Fruit fly (Drosophila melanogaster) whole organism, embryonic: ENCODE data around the gene CG14613.

ENCODE experiments used
- Adf1 ChIP-seq: fragments of 200-800 bp; sonication (Bioruptor generic); IDR thresholded peaks from 2 replicates; pipeline ENCODE4 v1.3.6; 2022; ENCODE audit warnings: missing biosample characterization, missing genetic modification characterization
- Atf-2 ChIP-seq: fragments of 200-800 bp; sonication (Bioruptor generic); optimal IDR thresholded peaks from 2 replicates; lab custom pipeline; 2016; ENCODE audit warnings: missing biosample characterization, missing genetic modification characterization
- CG10147 ChIP-seq: fragments of 200-800 bp; sonication (Bioruptor generic); optimal IDR thresholded peaks from 2 replicates; lab custom pipeline; 2019; ENCODE audit warnings: missing biosample characterization, mild to moderate bottlenecking, missing genetic modification characterization, moderate library complexity
- CG10654 ChIP-seq: fragments of 200-800 bp; sonication (Bioruptor generic); optimal IDR thresholded peaks from 2 replicates; lab custom pipeline; 2016; ENCODE audit warnings: missing biosample characterization, missing genetic modification characterization
- CG11093 ChIP-seq: fragments of 200-800 bp; sonication (Bioruptor generic); IDR thresholded peaks from 3 replicates; pipeline ENCODE4 v1.3.6; 2022; ENCODE audit warnings: missing biosample characterization, missing genetic modification characterization
- CG12071 ChIP-seq: fragments of 200-800 bp; sonication (Bioruptor generic); optimal IDR thresholded peaks from 3 replicates; lab custom pipeline; 2018; ENCODE audit warnings: missing biosample characterization, mild to moderate bottlenecking, missing genetic modification characterization
- CG12104 ChIP-seq: fragments of 200-800 bp; sonication (Bioruptor generic); optimal IDR thresholded peaks from 3 replicates; lab custom pipeline; 2016; ENCODE audit warnings: missing biosample characterization, missing genetic modification characterization
- CG12219 ChIP-seq: fragments of 200-800 bp; sonication (Bioruptor generic); optimal IDR thresholded peaks from 3 replicates; lab custom pipeline; 2018; ENCODE audit warnings: missing biosample characterization, mild to moderate bottlenecking, missing genetic modification characterization
- CG12236 ChIP-seq: fragments of 200-800 bp; sonication (Bioruptor generic); optimal IDR thresholded peaks from 2 replicates; lab custom pipeline; 2016; ENCODE audit warnings: missing biosample characterization, missing genetic modification characterization
- CG13624 ChIP-seq: fragments of 200-800 bp; sonication (Bioruptor generic); optimal IDR thresholded peaks from 2 replicates; lab custom pipeline; 2016; ENCODE audit warnings: missing biosample characterization, missing genetic modification characterization
- CG15601 ChIP-seq: fragments of 200-800 bp; sonication (Bioruptor generic); optimal IDR thresholded peaks from 3 replicates; lab custom pipeline; 2019; ENCODE audit warnings: missing biosample characterization, mild to moderate bottlenecking, missing genetic modification characterization, moderate library complexity
- CG1603 ChIP-seq: fragments of 200-800 bp; sonication (Bioruptor generic); optimal IDR thresholded peaks from 2 replicates; lab custom pipeline; 2019; ENCODE audit warnings: missing biosample characterization, mild to moderate bottlenecking, missing genetic modification characterization, moderate library complexity
- CG18476 ChIP-seq: fragments of 200-800 bp; sonication (Bioruptor generic); optimal IDR thresholded peaks from 2 replicates; lab custom pipeline; 2016; ENCODE audit warnings: missing biosample characterization, mild to moderate bottlenecking, missing genetic modification characterization
- CG3065 ChIP-seq: fragments of 200-800 bp; sonication (Bioruptor generic); optimal IDR thresholded peaks from 2 replicates; lab custom pipeline; 2016; ENCODE audit warnings: missing biosample characterization, missing genetic modification characterization
- CG32767 ChIP-seq: fragments of 200-800 bp; sonication (Bioruptor generic); IDR thresholded peaks from 2 replicates; pipeline ENCODE4 v1.3.6; 2022; ENCODE audit warnings: missing biosample characterization, missing genetic modification characterization
- CG3407 ChIP-seq: fragments of 200-800 bp; sonication (Bioruptor generic); optimal IDR thresholded peaks from 2 replicates; lab custom pipeline; 2018; ENCODE audit warnings: missing biosample characterization, mild to moderate bottlenecking, missing genetic modification characterization
- CG3838 ChIP-seq: fragments of 200-800 bp; sonication (Bioruptor generic); optimal IDR thresholded peaks from 3 replicates; lab custom pipeline; 2016; ENCODE audit warnings: missing biosample characterization, missing genetic modification characterization
- CG42726 ChIP-seq: fragments of 200-800 bp; sonication (Bioruptor generic); IDR thresholded peaks from 2 replicates; pipeline ENCODE4 v1.3.6; 2022; ENCODE audit warnings: missing biosample characterization, missing genetic modification characterization; ENCODE audit not compliant: partially characterized antibody
- CG5180 ChIP-seq: fragments of 200-800 bp; sonication (Bioruptor generic); optimal IDR thresholded peaks from 3 replicates; lab custom pipeline; 2017; ENCODE audit warnings: missing biosample characterization, missing genetic modification characterization, mild to moderate bottlenecking, moderate library complexity, missing genetic modification reagents
- CG6765 ChIP-seq: fragments of 200-800 bp; sonication (Bioruptor generic); optimal IDR thresholded peaks from 3 replicates; lab custom pipeline; 2017; ENCODE audit warnings: missing biosample characterization, mild to moderate bottlenecking, missing genetic modification characterization
- CG7963 ChIP-seq: fragments of 200-800 bp; sonication (Bioruptor generic); IDR thresholded peaks from 3 replicates; pipeline ENCODE4 v1.3.6; 2022; ENCODE audit warnings: missing biosample characterization, missing genetic modification characterization; ENCODE audit not compliant: partially characterized antibody
- CG9609 ChIP-seq: fragments of 200-800 bp; sonication (Bioruptor generic); optimal IDR thresholded peaks from 3 replicates; lab custom pipeline; 2016; ENCODE audit warnings: missing biosample characterization, missing genetic modification characterization
- CrebB ChIP-seq: fragments of 200-800 bp; sonication (Bioruptor generic); optimal IDR thresholded peaks from 3 replicates; lab custom pipeline; 2018; ENCODE audit warnings: missing biosample characterization, mild to moderate bottlenecking, missing genetic modification characterization
- Fer3 ChIP-seq: fragments of 200-800 bp; sonication (Bioruptor generic); optimal IDR thresholded peaks from 2 replicates; lab custom pipeline; 2018; ENCODE audit warnings: missing biosample characterization, mild to moderate bottlenecking, missing genetic modification characterization, moderate library complexity
- H15 ChIP-seq: fragments of 200-800 bp; sonication (Bioruptor generic); IDR thresholded peaks from 3 replicates; pipeline ENCODE4 v1.3.6; 2022; ENCODE audit warnings: missing biosample characterization, missing genetic modification characterization
- Hr3 ChIP-seq: fragments of 200-800 bp; sonication (Bioruptor generic); optimal IDR thresholded peaks from 3 replicates; lab custom pipeline; 2016; ENCODE audit warnings: missing biosample characterization, missing genetic modification characterization
- Lhr ChIP-seq: fragments of 200-800 bp; sonication (Bioruptor generic); optimal IDR thresholded peaks from 3 replicates; lab custom pipeline; 2017; ENCODE audit warnings: mild to moderate bottlenecking, missing biosample characterization, missing genetic modification reagents, missing genetic modification characterization
- Nf-YB ChIP-seq: fragments of 200-800 bp; sonication (Bioruptor generic); optimal IDR thresholded peaks from 3 replicates; lab custom pipeline; 2019; ENCODE audit warnings: missing biosample characterization, mild to moderate bottlenecking, missing genetic modification characterization, moderate library complexity
- Taf1 ChIP-seq: fragments of 200-800 bp; sonication (Bioruptor generic); IDR thresholded peaks from 2 replicates; pipeline ENCODE4 v1.3.6; 2022; ENCODE audit warnings: missing biosample characterization, missing genetic modification characterization
- ac ChIP-seq: fragments of 200-800 bp; sonication (Bioruptor generic); optimal IDR thresholded peaks from 3 replicates; lab custom pipeline; 2017; ENCODE audit warnings: missing biosample characterization, mild to moderate bottlenecking, missing genetic modification characterization
- ap ChIP-seq: fragments of 200-800 bp; sonication (Bioruptor generic); IDR thresholded peaks from 2 replicates; pipeline ENCODE4 v1.3.6; 2022; ENCODE audit warnings: missing biosample characterization, missing genetic modification characterization
- ato ChIP-seq: fragments of 200-800 bp; sonication (Bioruptor generic); IDR thresholded peaks from 2 replicates; pipeline ENCODE4 v1.3.6; 2022; ENCODE audit warnings: missing biosample characterization, missing genetic modification characterization; ENCODE audit not compliant: partially characterized antibody
- bowl ChIP-seq: fragments of 200-800 bp; sonication (Bioruptor generic); IDR thresholded peaks from 2 replicates; pipeline ENCODE4 v1.3.6; 2022; ENCODE audit warnings: missing biosample characterization, missing genetic modification characterization
- crc ChIP-seq: fragments of 200-800 bp; sonication (Bioruptor generic); optimal IDR thresholded peaks from 2 replicates; lab custom pipeline; 2016; ENCODE audit warnings: missing biosample characterization, missing genetic modification characterization
- crp ChIP-seq, 2 experiments: fragments of 200-800 bp; sonication (Bioruptor generic); optimal IDR thresholded peaks; 2 replicates in 1 of 2; 3 replicates in 1 of 2; lab custom pipeline; 2017; ENCODE audit warnings: missing biosample characterization in 2 of 2, missing genetic modification characterization in 2 of 2, mild to moderate bottlenecking in 1 of 2, moderate library complexity in 1 of 2
- dmrt99B ChIP-seq: fragments of 200-800 bp; sonication (Bioruptor generic); optimal IDR thresholded peaks from 2 replicates; lab custom pipeline; 2018; ENCODE audit warnings: missing biosample characterization, mild to moderate bottlenecking, missing genetic modification characterization, moderate library complexity
- gcm ChIP-seq: fragments of 200-800 bp; sonication (Bioruptor generic); optimal IDR thresholded peaks from 2 replicates; lab custom pipeline; 2019; ENCODE audit warnings: missing biosample characterization, mild to moderate bottlenecking, missing genetic modification characterization, moderate library complexity
- ind ChIP-seq: fragments of 200-800 bp; sonication (Bioruptor generic); optimal IDR thresholded peaks from 3 replicates; lab custom pipeline; 2016; ENCODE audit warnings: missing biosample characterization, missing genetic modification characterization
- jing ChIP-seq: fragments of 200-800 bp; sonication (Bioruptor generic); optimal IDR thresholded peaks from 2 replicates; lab custom pipeline; 2018; ENCODE audit warnings: missing biosample characterization, mild to moderate bottlenecking, missing genetic modification characterization
- mam ChIP-seq: fragments of 200-800 bp; sonication (Bioruptor generic); optimal IDR thresholded peaks from 3 replicates; lab custom pipeline; 2016; ENCODE audit warnings: missing biosample characterization, missing genetic modification characterization
- nmo ChIP-seq: fragments of 200-800 bp; sonication (Bioruptor generic); optimal IDR thresholded peaks from 2 replicates; lab custom pipeline; 2018; ENCODE audit warnings: missing biosample characterization, mild to moderate bottlenecking, missing genetic modification characterization, moderate library complexity
- p53 ChIP-seq: fragments of 200-800 bp; sonication (Bioruptor generic); optimal IDR thresholded peaks from 2 replicates; lab custom pipeline; 2016; ENCODE audit warnings: missing biosample characterization, missing genetic modification characterization
- pan ChIP-seq, 4 experiments: fragments of >200 bp in 3 of 4; fragments of 200-800 bp in 1 of 4; sonication (Bioruptor generic) in 1 of 4; optimal IDR thresholded peaks in 3 of 4; IDR thresholded peaks in 1 of 4; 2 replicates each; pipeline versions ENCODE4 v1.3.6 to Lab custom; 2017 to 2022; ENCODE audit warnings: missing biosample characterization in 2 of 4, missing genetic modification characterization in 2 of 4, mixed read lengths in 1 of 4
- pum ChIP-seq: fragments of 200-800 bp; sonication (Bioruptor generic); optimal IDR thresholded peaks from 2 replicates; lab custom pipeline; 2016; ENCODE audit warnings: missing biosample characterization, missing genetic modification characterization
- pzg ChIP-seq: fragments of 200-800 bp; sonication (Bioruptor generic); optimal IDR thresholded peaks from 3 replicates; lab custom pipeline; 2018; ENCODE audit warnings: missing biosample characterization, mild to moderate bottlenecking, missing genetic modification characterization, moderate library complexity
- seq ChIP-seq: fragments of 200-800 bp; sonication (Bioruptor generic); IDR thresholded peaks from 2 replicates; pipeline ENCODE4 v1.3.6; 2022; ENCODE audit warnings: missing biosample characterization, missing genetic modification characterization
- stwl ChIP-seq: fragments of 200-800 bp; sonication (Bioruptor generic); optimal IDR thresholded peaks from 3 replicates; lab custom pipeline; 2018; ENCODE audit warnings: missing biosample characterization, mild to moderate bottlenecking, missing genetic modification characterization, moderate library complexity
- tio ChIP-seq: fragments of 200-800 bp; sonication (Bioruptor generic); optimal IDR thresholded peaks from 2 replicates; lab custom pipeline; 2017; ENCODE audit warnings: missing biosample characterization, missing genetic modification characterization, inconsistent platforms
- twi ChIP-seq: fragments of 200-800 bp; optimal IDR thresholded peaks from 2 replicates; lab custom pipeline; 2019; ENCODE audit warnings: missing biosample characterization, mild to moderate bottlenecking, missing genetic modification characterization, moderate library complexity

CG14613 gene

DNA sequence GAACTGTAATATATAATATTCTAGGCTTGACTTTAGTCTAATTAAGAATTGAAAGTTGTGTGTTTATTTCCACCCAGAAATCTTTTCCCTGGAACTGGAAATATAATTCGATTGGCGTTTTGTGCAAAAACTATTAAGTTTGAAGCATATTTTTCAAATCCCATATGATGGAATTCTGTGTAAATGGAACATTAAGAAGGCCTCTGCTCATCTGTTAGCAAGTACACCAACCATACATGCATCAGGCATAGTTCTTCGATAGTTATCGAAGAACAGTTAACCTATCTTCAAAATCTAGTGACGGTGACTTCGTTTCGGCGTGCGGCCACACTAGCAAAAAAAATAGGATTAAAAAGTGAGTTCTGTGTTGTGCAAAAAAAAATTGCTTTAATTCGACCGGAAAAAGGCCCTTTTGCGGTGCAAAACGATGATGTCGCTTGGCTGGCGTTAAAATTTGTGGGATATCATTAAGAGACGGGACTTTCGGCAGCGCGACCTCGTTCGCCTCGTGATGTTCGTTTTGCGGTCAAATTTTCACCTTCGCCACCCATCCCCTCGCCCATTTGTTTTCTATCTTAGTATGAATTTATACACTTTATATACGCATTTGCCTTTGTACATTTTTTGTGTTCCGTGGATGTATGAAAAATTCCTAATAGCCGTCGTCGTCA, 16.2 kb downstream of the CG14613 start, which contains the start of gene Usp2:
Usp2 (plus strand) TSS at position 295 of the 671 bp plus-strand sequence.
- TF ChIP-seq twi (tag; lab: Kevin White, UChicago): no peak
- no peak for TF ChIP-seq CG11093 (GFP tag; lab: Robert Waterston, UW)
- no peak for TF ChIP-seq CG12219 (GFP tag; lab: Kevin White, UChicago)
- no peak for TF ChIP-seq Adf1 (GFP tag; lab: Robert Waterston, UW)
- no peak for TF ChIP-seq Fer3 (tag; lab: Kevin White, UChicago)
- TF ChIP-seq pum (GFP tag; lab: Kevin White, UChicago): no peak
- no peak for TF ChIP-seq ap (GFP tag; lab: Robert Waterston, UW)
- no peak for TF ChIP-seq CG3838
- no peak for TF ChIP-seq ind (GFP tag; lab: Kevin White, UChicago)
- TF ChIP-seq CG32767 (GFP tag; lab: Robert Waterston, UW): no peak
- TF ChIP-seq seq (GFP tag; lab: Robert Waterston, UW): no peak
- TF ChIP-seq CG13624 (GFP tag; lab: Kevin White, UChicago): no peak
- no peak for TF ChIP-seq ac
- TF ChIP-seq bowl: no peak
- no peak for TF ChIP-seq Taf1 (GFP tag; lab: Robert Waterston, UW)
- TF ChIP-seq CG3407: no peak
- no peak for TF ChIP-seq p53
- no peak for TF ChIP-seq jing
- TF ChIP-seq H15: no peak
- TF ChIP-seq CG42726: peak; percentile 78
- no peak for TF ChIP-seq CG12104 (GFP tag; lab: Kevin White, UChicago)
- TF ChIP-seq CrebB (tag; lab: Kevin White, UChicago): no peak
- peak in 1 of 2 experiments; percentile 73 for TF ChIP-seq crp (GFP tag; optimal IDR thresholded peaks at IDR 0.05; lab: Kevin White, UChicago)
- TF ChIP-seq Nf-YB: no peak
- TF ChIP-seq Hr3: no peak
- no peak for TF ChIP-seq CG12071 (GFP tag; lab: Kevin White, UChicago)
- TF ChIP-seq crc (GFP tag; lab: Kevin White, UChicago): no peak
- no peak for TF ChIP-seq CG10654 (GFP tag; lab: Kevin White, UChicago)
- TF ChIP-seq stwl (tag; lab: Kevin White, UChicago): peak; percentile 39
- TF ChIP-seq gcm (GFP tag; lab: Kevin White, UChicago): no peak
- no peak for TF ChIP-seq pan (optimal IDR thresholded peaks at IDR 0.05; lab: Kevin White, UChicago)
- TF ChIP-seq pan (GFP tag; optimal IDR thresholded peaks at IDR 0.05 in 1 of 2, IDR thresholded peaks at IDR 0.05 in 1 of 2): no peak
- TF ChIP-seq pzg (GFP tag; lab: Kevin White, UChicago): peak; percentile 81
- TF ChIP-seq Lhr (GFP tag; lab: Kevin White, UChicago): peak; percentile 46
- TF ChIP-seq mam (GFP tag; lab: Kevin White, UChicago): peak; percentile 27
- TF ChIP-seq nmo: peak; percentile 47
- no peak for TF ChIP-seq CG12236 (GFP tag; lab: Kevin White, UChicago)
- TF ChIP-seq CG9609 (GFP tag; lab: Kevin White, UChicago): no peak
- no peak for TF ChIP-seq ato (GFP tag; lab: Robert Waterston, UW)
- no peak for TF ChIP-seq CG6765
- no peak for TF ChIP-seq CG5180 (GFP tag; lab: Kevin White, UChicago)
- TF ChIP-seq CG7963 (GFP tag; lab: Robert Waterston, UW): peak; percentile 50; the same call in 1 of the 3 replicates
- no peak for TF ChIP-seq CG10147 (GFP tag; lab: Kevin White, UChicago)
- no peak for TF ChIP-seq CG15601
- TF ChIP-seq CG18476 (GFP tag; lab: Kevin White, UChicago): no peak
- no peak for TF ChIP-seq Atf-2
- TF ChIP-seq dmrt99B (tag; lab: Kevin White, UChicago): no peak
- peak; percentile 71 for TF ChIP-seq CG1603 (tag; lab: Kevin White, UChicago)
- no peak for TF ChIP-seq CG3065 (GFP tag; lab: Kevin White, UChicago)
- no peak for TF ChIP-seq tio (GFP tag; lab: Kevin White, UChicago)
